Worm (Caenorhabditis elegans) whole organism, mixed stage, embryonic: ENCODE data around the gene Y57G11C.33.

Source experiments
- bed-3 ChIP-seq: fragments of 200-800 bp; sonication (Bioruptor generic); optimal IDR thresholded peaks from 3 replicates; lab custom pipeline; 2018; ENCODE audit warnings: mild to moderate bottlenecking, missing genetic modification characterization, moderate library complexity, missing compliant biosample characterization
- blmp-1 ChIP-seq: fragments of 150-350 bp; optimal IDR thresholded peaks from 2 replicates; lab custom pipeline; 2014; ENCODE audit warnings: missing biosample characterization, missing genetic modification characterization
- ceh-39 ChIP-seq: fragments of 150-350 bp; optimal IDR thresholded peaks from 2 replicates; lab custom pipeline; 2014; ENCODE audit warnings: missing biosample characterization, missing genetic modification characterization
- ceh-43 ChIP-seq: fragments of 200-800 bp; sonication (Bioruptor generic); optimal IDR thresholded peaks from 2 replicates; lab custom pipeline; 2018; ENCODE audit warnings: mild to moderate bottlenecking, missing genetic modification characterization, moderate library complexity, missing compliant biosample characterization
- ceh-83 ChIP-seq: fragments of 200-800 bp; sonication (Bioruptor generic); optimal IDR thresholded peaks from 2 replicates; lab custom pipeline; 2018; ENCODE audit warnings: mild to moderate bottlenecking, missing genetic modification characterization, missing compliant biosample characterization
- ces-1 ChIP-seq: fragments of 150-350 bp; optimal IDR thresholded peaks from 2 replicates; lab custom pipeline; 2014; ENCODE audit warnings: missing biosample characterization, missing genetic modification reagents, missing genetic modification characterization
- cnd-1 ChIP-seq: fragments of 200-800 bp; sonication (Bioruptor generic); optimal IDR thresholded peaks from 2 replicates; lab custom pipeline; 2018; ENCODE audit warnings: mild to moderate bottlenecking, missing genetic modification characterization, missing compliant biosample characterization
- elt-1 ChIP-seq: sonication (generic microtip); optimal IDR thresholded peaks from 2 replicates; lab custom pipeline; 2017; ENCODE audit warnings: missing genetic modification characterization, mild to moderate bottlenecking, missing compliant biosample characterization, antibody characterized with exemption, moderate library complexity, borderline replicate concordance; ENCODE audit not compliant: insufficient read depth
- elt-3 ChIP-seq: fragments of 150-350 bp; optimal IDR thresholded peaks from 2 replicates; lab custom pipeline; 2014; ENCODE audit warnings: missing biosample characterization, missing genetic modification characterization
- flh-1 ChIP-seq: fragments of 200-800 bp; sonication (Bioruptor generic); optimal IDR thresholded peaks from 2 replicates; lab custom pipeline; 2018; ENCODE audit warnings: mild to moderate bottlenecking, missing genetic modification characterization, moderate library complexity, missing compliant biosample characterization
- ham-2 ChIP-seq: fragments of 200-800 bp; sonication (Bioruptor generic); optimal IDR thresholded peaks from 2 replicates; lab custom pipeline; 2018; ENCODE audit warnings: mild to moderate bottlenecking, missing genetic modification characterization, missing compliant biosample characterization
- hlh-1 ChIP-seq: fragments of 150-350 bp; optimal IDR thresholded peaks from 2 replicates; lab custom pipeline; 2014; ENCODE audit warnings: missing biosample characterization, missing genetic modification reagents, missing genetic modification characterization
- lin-13 ChIP-seq: fragments of 150-350 bp; optimal IDR thresholded peaks from 2 replicates; lab custom pipeline; 2014; ENCODE audit warnings: missing biosample characterization, missing genetic modification characterization
- mab-5 ChIP-seq: fragments of 150-350 bp; optimal IDR thresholded peaks from 2 replicates; lab custom pipeline; 2014; ENCODE audit warnings: missing biosample characterization, missing genetic modification characterization
- mep-1 ChIP-seq: fragments of 150-350 bp; optimal IDR thresholded peaks from 2 replicates; lab custom pipeline; 2017; ENCODE audit warnings: missing biosample characterization, missing genetic modification reagents, missing genetic modification characterization, inconsistent platforms
- mls-2 ChIP-seq: sonication (generic microtip); optimal IDR thresholded peaks from 2 replicates; lab custom pipeline; 2016; ENCODE audit warnings: mild to moderate bottlenecking, missing genetic modification characterization, moderate library complexity, missing compliant biosample characterization
- nhr-12 ChIP-seq: fragments of 150-350 bp; optimal IDR thresholded peaks from 2 replicates; lab custom pipeline; 2014; ENCODE audit warnings: missing biosample characterization, missing genetic modification characterization
- nhr-2 ChIP-seq: fragments of 150-350 bp; optimal IDR thresholded peaks from 2 replicates; lab custom pipeline; 2014; ENCODE audit warnings: missing biosample characterization, missing genetic modification characterization
- nhr-237 ChIP-seq: fragments of 150-350 bp; optimal IDR thresholded peaks from 2 replicates; lab custom pipeline; 2014; ENCODE audit warnings: missing biosample characterization, missing genetic modification characterization
- nhr-28 ChIP-seq: fragments of 150-350 bp; optimal IDR thresholded peaks from 2 replicates; lab custom pipeline; 2014; ENCODE audit warnings: missing biosample characterization, missing genetic modification characterization
- nhr-76 ChIP-seq: sonication (generic microtip); optimal IDR thresholded peaks from 2 replicates; lab custom pipeline; 2017; ENCODE audit warnings: missing biosample characterization, missing genetic modification characterization
- pha-4 ChIP-seq: fragments of 150-350 bp; optimal IDR thresholded peaks from 2 replicates; lab custom pipeline; 2018; ENCODE audit warnings: missing biosample characterization, missing genetic modification reagents, missing genetic modification characterization
- sem-2 ChIP-seq: fragments of 200-800 bp; sonication (Bioruptor generic); optimal IDR thresholded peaks from 2 replicates; lab custom pipeline; 2018; ENCODE audit warnings: mild to moderate bottlenecking, missing genetic modification characterization, missing compliant biosample characterization
- snpc-4 ChIP-seq: fragments of 150-350 bp; optimal IDR thresholded peaks from 2 replicates; lab custom pipeline; 2014; ENCODE audit warnings: missing biosample characterization, missing genetic modification characterization
- sptf-1 ChIP-seq: sonication (generic microtip); optimal IDR thresholded peaks from 2 replicates; lab custom pipeline; 2017; ENCODE audit warnings: mild to moderate bottlenecking, missing genetic modification characterization, moderate library complexity, missing compliant biosample characterization
- tbx-8 ChIP-seq: fragments of 200-800 bp; sonication (Bioruptor generic); optimal IDR thresholded peaks from 2 replicates; lab custom pipeline; 2018; ENCODE audit warnings: mild to moderate bottlenecking, missing genetic modification characterization, moderate library complexity, missing compliant biosample characterization
- unc-120 ChIP-seq: sonication (generic microtip); optimal IDR thresholded peaks from 2 replicates; lab custom pipeline; 2017; ENCODE audit warnings: missing genetic modification characterization, missing compliant biosample characterization; ENCODE audit not compliant: poor library complexity, severe bottlenecking
- unc-39 ChIP-seq: fragments of 150-350 bp; optimal IDR thresholded peaks from 2 replicates; lab custom pipeline; 2014; ENCODE audit warnings: missing biosample characterization, missing genetic modification characterization
- unc-62 ChIP-seq: fragments of 150-350 bp; optimal IDR thresholded peaks from 2 replicates; lab custom pipeline; 2014; ENCODE audit warnings: missing biosample characterization, missing genetic modification reagents, missing genetic modification characterization
- zip-8 ChIP-seq: fragments of 150-350 bp; optimal IDR thresholded peaks from 2 replicates; lab custom pipeline; 2014; ENCODE audit warnings: missing biosample characterization, missing genetic modification characterization

Y57G11C.33 gene

ce11 chrIV:14687716-14688115 is 30.8 kb downstream of the Y57G11C.33 start:
- TF ChIP-seq bed-3 (GFP tag; lab: Kevin White, UChicago) = no peak
- TF ChIP-seq nhr-12 = no peak
- TF ChIP-seq ceh-83 (GFP tag; lab: Kevin White, UChicago) = no peak
- TF ChIP-seq zip-8 (tag; lab: Kevin White, UChicago) = no peak
- no peak for TF ChIP-seq cnd-1
- TF ChIP-seq flh-1 (GFP tag; lab: Kevin White, UChicago) = no peak
- no peak for TF ChIP-seq mls-2 (tag; lab: Kevin White, UChicago)
- no peak for TF ChIP-seq tbx-8 (GFP tag; lab: Kevin White, UChicago)
- TF ChIP-seq nhr-28 (tag; lab: Kevin White, UChicago) = no peak
- no peak for TF ChIP-seq unc-62 (GFP tag; lab: Kevin White, UChicago)
- no peak for TF ChIP-seq blmp-1 (tag; lab: Kevin White, UChicago)
- no peak for TF ChIP-seq nhr-237 (tag; lab: Kevin White, UChicago)
- TF ChIP-seq elt-1 (tag; lab: Kevin White, UChicago) = no peak
- TF ChIP-seq snpc-4 = no peak
- TF ChIP-seq mab-5 = no peak
- TF ChIP-seq unc-39 (tag; lab: Kevin White, UChicago) = no peak
- no peak for TF ChIP-seq sptf-1

DNA sequence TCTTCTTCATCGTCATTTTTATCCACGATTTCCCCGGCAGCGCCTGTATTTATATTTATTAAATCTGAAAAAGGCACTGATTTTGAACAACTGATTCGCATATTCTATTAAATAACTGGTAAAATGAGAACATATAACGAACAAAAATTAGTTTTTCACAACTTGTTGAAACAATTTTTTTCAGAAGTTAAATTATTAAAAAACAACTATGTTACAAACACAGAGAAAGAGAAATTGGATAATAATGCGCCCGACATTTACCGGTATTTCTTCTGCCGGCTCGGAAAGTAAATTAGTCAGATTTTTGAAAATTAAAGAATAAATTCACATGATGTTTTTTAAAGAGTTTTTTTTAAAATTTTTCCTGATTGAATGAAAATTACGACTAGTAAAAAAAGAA is 43.0 kb downstream of the Y57G11C.33 start, which contains the start of gene haf-8:
Gene haf-8 (minus strand): TSS at position 101 of the 400 bp plus-strand sequence.
- TF ChIP-seq hlh-1 (tag; lab: Kevin White, UChicago) (no peak), bed-3 (GFP tag; lab: Kevin White, UChicago) (no peak), ham-2 (GFP tag; lab: Kevin White, UChicago) (no peak), ces-1 (GFP tag; lab: Kevin White, UChicago) (no peak), ceh-43 (no peak), nhr-237 (tag; lab: Kevin White, UChicago) (no peak), nhr-76 (tag; lab: Kevin White, UChicago) (no peak), elt-1 (tag; lab: Kevin White, UChicago) (no peak), ceh-83 (GFP tag; lab: Kevin White, UChicago) (no peak), nhr-2 (tag; lab: Kevin White, UChicago) (no peak), unc-39 (tag; lab: Kevin White, UChicago) (no peak), sptf-1 (no peak), mls-2 (tag; lab: Kevin White, UChicago) (no peak), tbx-8 (GFP tag; lab: Kevin White, UChicago) (no peak), unc-62 (GFP tag; lab: Kevin White, UChicago) (no peak), blmp-1 (tag; lab: Kevin White, UChicago) (no peak), sem-2 (GFP tag; lab: Kevin White, UChicago) (no peak), nhr-28 (tag; lab: Kevin White, UChicago) (no peak), snpc-4 (no peak), unc-120 (tag; lab: Kevin White, UChicago) (no peak)

DNA sequence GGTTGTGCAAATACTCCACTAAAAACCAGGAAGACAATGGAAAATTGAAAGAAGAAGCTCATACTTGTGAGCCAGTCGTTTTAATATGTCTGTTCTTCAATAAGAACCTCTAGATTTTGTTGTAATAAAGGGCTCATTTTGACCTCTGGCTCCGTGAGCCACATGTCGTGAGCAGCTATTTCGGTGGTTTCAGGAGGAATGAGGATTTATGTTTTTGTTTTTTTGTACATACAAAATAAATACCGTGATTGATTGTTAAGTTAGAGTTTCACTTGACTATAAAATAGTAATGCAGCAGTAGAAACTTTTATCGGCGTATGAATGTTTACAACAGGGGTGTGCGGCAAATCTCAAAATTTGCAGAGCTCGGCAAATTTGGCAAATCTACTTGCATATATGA is 47.3 kb downstream of the Y57G11C.33 start, which contains the start of gene Y57G11C.40:
Gene Y57G11C.40 (minus strand): TSS at position 101 of the 400 bp plus-strand sequence.
- TF ChIP-seq nhr-28 (tag; lab: Kevin White, UChicago) = no peak
- no peak for TF ChIP-seq lin-13 (tag; lab: Kevin White, UChicago)
- no peak for TF ChIP-seq flh-1 (GFP tag; lab: Kevin White, UChicago)
- no peak for TF ChIP-seq nhr-12
- TF ChIP-seq sem-2 (GFP tag; lab: Kevin White, UChicago) = no peak
- TF ChIP-seq snpc-4 = no peak
- no peak for TF ChIP-seq cnd-1
- no peak for TF ChIP-seq elt-1 (tag; lab: Kevin White, UChicago)
- TF ChIP-seq ceh-43 = no peak

DNA sequence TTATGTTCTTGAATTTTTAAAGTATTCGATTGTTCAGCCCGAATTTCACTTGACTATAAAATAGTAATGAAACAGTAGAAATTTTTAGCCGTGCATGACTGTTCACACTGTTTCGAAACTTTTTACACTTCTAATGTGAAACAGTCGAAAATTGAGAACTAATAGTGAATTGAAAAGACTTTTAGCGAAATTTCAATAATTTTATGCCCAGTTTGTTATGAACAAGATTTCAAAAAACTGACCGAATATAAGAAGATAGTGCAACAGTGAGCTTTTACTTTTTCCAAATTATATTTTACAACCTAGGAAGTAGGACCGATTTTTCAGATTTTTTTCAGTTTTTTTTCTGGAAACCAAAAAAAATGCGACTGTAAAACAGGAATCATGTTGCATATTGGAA is 48.1 kb downstream of the Y57G11C.33 start:
- no peak for TF ChIP-seq ceh-43
- no peak for TF ChIP-seq cnd-1
- no peak for TF ChIP-seq nhr-28 (tag; lab: Kevin White, UChicago)
- TF ChIP-seq elt-3 (tag; lab: Kevin White, UChicago) = no peak
- TF ChIP-seq ceh-39 (tag; lab: Kevin White, UChicago) = no peak
- no peak for TF ChIP-seq nhr-2 (tag; lab: Kevin White, UChicago)
- TF ChIP-seq flh-1 (GFP tag; lab: Kevin White, UChicago) = no peak
- no peak for TF ChIP-seq mep-1 (tag; lab: Kevin White, UChicago)
- no peak for TF ChIP-seq pha-4 (tag; lab: Kevin White, UChicago)
- no peak for TF ChIP-seq ceh-83 (GFP tag; lab: Kevin White, UChicago)
- TF ChIP-seq nhr-237 (tag; lab: Kevin White, UChicago) = no peak
- no peak for TF ChIP-seq mls-2 (tag; lab: Kevin White, UChicago)
- TF ChIP-seq nhr-12 = no peak
- TF ChIP-seq bed-3 (GFP tag; lab: Kevin White, UChicago) = no peak
- no peak for TF ChIP-seq lin-13 (tag; lab: Kevin White, UChicago)
- TF ChIP-seq, all 35 proteins: peak for 0
